Worm (Caenorhabditis elegans) whole organism, late embryonic: Measurements from ENCODE around the gene W02G9.3.

ENCODE experiments used
- C38D4.7 ChIP-seq: fragments of 200-800 bp; sonication (Bioruptor generic); optimal IDR thresholded peaks from 2 replicates; lab custom pipeline; 2018; ENCODE audit warnings: mild to moderate bottlenecking, missing genetic modification characterization, moderate library complexity, missing compliant biosample characterization
- K02D7.2 ChIP-seq: sonication (generic microtip); optimal IDR thresholded peaks from 2 replicates; lab custom pipeline; 2017; ENCODE audit warnings: mild to moderate bottlenecking, missing genetic modification characterization, missing compliant biosample characterization
- T23F11.4 ChIP-seq: fragments of 200-800 bp; sonication (Bioruptor generic); optimal IDR thresholded peaks from 2 replicates; lab custom pipeline; 2018; ENCODE audit warnings: mild to moderate bottlenecking, missing genetic modification characterization, missing compliant biosample characterization
- Y22D7AL.16 ChIP-seq: sonication (generic microtip); optimal IDR thresholded peaks from 2 replicates; lab custom pipeline; 2016; ENCODE audit warnings: missing genetic modification characterization, missing compliant biosample characterization
- ahr-1 ChIP-seq: sonication (generic microtip); optimal IDR thresholded peaks from 2 replicates; lab custom pipeline; 2016; ENCODE audit warnings: missing genetic modification characterization, missing compliant biosample characterization
- ama-1 ChIP-seq: fragments of 150-350 bp; optimal IDR thresholded peaks from 2 replicates; lab custom pipeline; 2014
- ceh-14 ChIP-seq: sonication (generic microtip); optimal IDR thresholded peaks from 2 replicates; lab custom pipeline; 2016; ENCODE audit warnings: missing genotype, missing genetic modification characterization, missing compliant biosample characterization
- ceh-18 ChIP-seq: sonication (generic microtip); optimal IDR thresholded peaks from 2 replicates; lab custom pipeline; 2016; ENCODE audit warnings: missing genetic modification characterization, missing compliant biosample characterization
- ceh-19 ChIP-seq: fragments of 200-800 bp; sonication (Bioruptor generic); optimal IDR thresholded peaks from 2 replicates; lab custom pipeline; 2018; ENCODE audit warnings: mild to moderate bottlenecking, missing genetic modification characterization, missing compliant biosample characterization
- ceh-2 ChIP-seq: sonication (generic microtip); optimal IDR thresholded peaks from 2 replicates; lab custom pipeline; 2016; ENCODE audit warnings: missing genotype, missing genetic modification characterization, missing compliant biosample characterization
- ceh-22 ChIP-seq: sonication (generic microtip); optimal IDR thresholded peaks from 2 replicates; lab custom pipeline; 2017; ENCODE audit warnings: missing biosample characterization, missing genetic modification characterization
- ceh-24 ChIP-seq: sonication (generic microtip); optimal IDR thresholded peaks from 2 replicates; lab custom pipeline; 2016; ENCODE audit warnings: mild to moderate bottlenecking, missing genetic modification characterization, missing compliant biosample characterization
- ceh-30 ChIP-seq: fragments of 150-350 bp; optimal IDR thresholded peaks from 2 replicates; lab custom pipeline; 2014; ENCODE audit warnings: missing biosample characterization, missing genetic modification characterization
- ceh-31 ChIP-seq: sonication (generic microtip); optimal IDR thresholded peaks from 2 replicates; lab custom pipeline; 2016; ENCODE audit warnings: missing genetic modification characterization, missing compliant biosample characterization
- ceh-45 ChIP-seq: fragments of 200-800 bp; sonication (Bioruptor generic); IDR thresholded peaks from 2 replicates; pipeline ENCODE4 v1.3.6; 2022; ENCODE audit warnings: missing genetic modification reagents, missing genetic modification characterization, missing compliant biosample characterization
- ceh-6 ChIP-seq: fragments of 200-800 bp; sonication (Bioruptor generic); optimal IDR thresholded peaks from 2 replicates; lab custom pipeline; 2018; ENCODE audit warnings: mild to moderate bottlenecking, missing genetic modification characterization, missing compliant biosample characterization
- ceh-9 ChIP-seq: sonication (generic microtip); optimal IDR thresholded peaks from 2 replicates; lab custom pipeline; 2016; ENCODE audit warnings: mild to moderate bottlenecking, missing genetic modification characterization, inconsistent platforms, missing compliant biosample characterization
- dmd-4 ChIP-seq: sonication (generic microtip); optimal IDR thresholded peaks from 2 replicates; lab custom pipeline; 2016; ENCODE audit warnings: borderline replicate concordance, missing genetic modification characterization, missing compliant biosample characterization
- dve-1 ChIP-seq: sonication (generic microtip); optimal IDR thresholded peaks from 2 replicates; lab custom pipeline; 2017; ENCODE audit warnings: antibody characterized with exemption, mild to moderate bottlenecking, missing genetic modification characterization, missing compliant biosample characterization
- elt-2 ChIP-seq: sonication (generic microtip); optimal IDR thresholded peaks from 2 replicates; lab custom pipeline; 2016; ENCODE audit warnings: missing genetic modification reagents, missing genetic modification characterization, missing compliant biosample characterization
- elt-4 ChIP-seq: sonication (generic microtip); optimal IDR thresholded peaks from 2 replicates; lab custom pipeline; 2016; ENCODE audit warnings: missing genetic modification characterization, missing compliant biosample characterization
- ets-4 ChIP-seq: sonication (generic microtip); optimal IDR thresholded peaks from 2 replicates; lab custom pipeline; 2016; ENCODE audit warnings: missing genetic modification characterization, missing compliant biosample characterization
- eyg-1 ChIP-seq: sonication (generic microtip); optimal IDR thresholded peaks from 2 replicates; lab custom pipeline; 2016; ENCODE audit warnings: missing genotype, missing genetic modification characterization, missing compliant biosample characterization
- fkh-10 ChIP-seq: fragments of 150-350 bp; optimal IDR thresholded peaks from 2 replicates; lab custom pipeline; 2014; ENCODE audit warnings: missing biosample characterization, missing genetic modification reagents, missing genetic modification characterization
- fkh-6 ChIP-seq: sonication (generic microtip); optimal IDR thresholded peaks from 2 replicates; lab custom pipeline; 2016; ENCODE audit warnings: missing genetic modification characterization, missing compliant biosample characterization
- gmeb-2 ChIP-seq: sonication (generic microtip); optimal IDR thresholded peaks from 2 replicates; lab custom pipeline; 2016; ENCODE audit warnings: missing genetic modification characterization, inconsistent platforms, missing compliant biosample characterization
- hlh-13 ChIP-seq: fragments of 200-800 bp; sonication (Bioruptor generic); optimal IDR thresholded peaks from 2 replicates; lab custom pipeline; 2018; ENCODE audit warnings: mild to moderate bottlenecking, missing genetic modification characterization, missing compliant biosample characterization
- hlh-15 ChIP-seq: sonication (generic microtip); optimal IDR thresholded peaks from 2 replicates; lab custom pipeline; 2016; ENCODE audit warnings: missing genetic modification characterization, missing compliant biosample characterization
- hlh-30 ChIP-seq: sonication (generic microtip); optimal IDR thresholded peaks from 2 replicates; lab custom pipeline; 2017; ENCODE audit warnings: antibody characterized with exemption, missing genetic modification characterization, missing compliant biosample characterization; ENCODE audit not compliant: insufficient read depth
- hlh-6 ChIP-seq: sonication (generic microtip); optimal IDR thresholded peaks from 2 replicates; lab custom pipeline; 2016; ENCODE audit warnings: missing genotype, missing genetic modification characterization, missing compliant biosample characterization
- hlh-8 ChIP-seq: sonication (generic microtip); optimal IDR thresholded peaks from 2 replicates; lab custom pipeline; 2016; ENCODE audit warnings: missing genotype, missing genetic modification characterization, missing compliant biosample characterization
- lim-6 ChIP-seq: sonication (generic microtip); optimal IDR thresholded peaks from 2 replicates; lab custom pipeline; 2016; ENCODE audit warnings: missing genetic modification characterization, missing compliant biosample characterization
- lin-11 ChIP-seq: fragments of 200-800 bp; sonication (Bioruptor generic); optimal IDR thresholded peaks from 2 replicates; lab custom pipeline; 2018; ENCODE audit warnings: mild to moderate bottlenecking, missing genetic modification characterization, missing compliant biosample characterization
- madf-2 ChIP-seq: sonication (generic microtip); optimal IDR thresholded peaks from 2 replicates; lab custom pipeline; 2017; ENCODE audit warnings: missing genetic modification characterization, missing compliant biosample characterization
- nhr-11 ChIP-seq: fragments of 150-350 bp; optimal IDR thresholded peaks from 2 replicates; lab custom pipeline; 2014; ENCODE audit warnings: missing biosample characterization, missing genetic modification characterization
- nhr-232 ChIP-seq: sonication (generic microtip); optimal IDR thresholded peaks from 2 replicates; lab custom pipeline; 2016; ENCODE audit warnings: missing genetic modification characterization, missing compliant biosample characterization
- npax-4 ChIP-seq: sonication (generic microtip); optimal IDR thresholded peaks from 2 replicates; lab custom pipeline; 2016; ENCODE audit warnings: missing genetic modification characterization, missing compliant biosample characterization
- odd-2 ChIP-seq: sonication (generic microtip); optimal IDR thresholded peaks from 2 replicates; lab custom pipeline; 2017; ENCODE audit warnings: antibody characterized with exemption, mild to moderate bottlenecking, missing genetic modification characterization, missing compliant biosample characterization
- pag-3 ChIP-seq: sonication (generic microtip); optimal IDR thresholded peaks from 2 replicates; lab custom pipeline; 2016; ENCODE audit warnings: missing compliant biosample characterization, missing genetic modification characterization, borderline replicate concordance
- pax-1 ChIP-seq: fragments of 150-350 bp; optimal IDR thresholded peaks from 2 replicates; lab custom pipeline; 2014; ENCODE audit warnings: missing biosample characterization, missing genetic modification characterization
- pha-2 ChIP-seq: sonication (generic microtip); optimal IDR thresholded peaks from 2 replicates; lab custom pipeline; 2017; ENCODE audit warnings: mild to moderate bottlenecking, missing genetic modification characterization, missing compliant biosample characterization
- pha-4 ChIP-seq: fragments of 150-350 bp; optimal IDR thresholded peaks from 2 replicates; lab custom pipeline; 2018; ENCODE audit warnings: missing biosample characterization, missing genetic modification reagents, missing genetic modification characterization
- pqm-1 ChIP-seq: sonication (generic microtip); optimal IDR thresholded peaks from 2 replicates; lab custom pipeline; 2016; ENCODE audit warnings: missing genetic modification characterization, missing compliant biosample characterization
- pros-1 ChIP-seq: fragments of 150-350 bp; optimal IDR thresholded peaks from 2 replicates; lab custom pipeline; 2014; ENCODE audit warnings: missing biosample characterization, missing genetic modification reagents, missing genetic modification characterization
- ref-2 ChIP-seq: sonication (generic microtip); optimal IDR thresholded peaks from 2 replicates; lab custom pipeline; 2016; ENCODE audit warnings: missing genetic modification characterization, missing compliant biosample characterization
- sdc-2 ChIP-seq: sonication (generic microtip); optimal IDR thresholded peaks from 2 replicates; lab custom pipeline; 2016; ENCODE audit warnings: missing genotype, missing genetic modification characterization, missing compliant biosample characterization
- sox-2 ChIP-seq: fragments of 200-800 bp; sonication (Bioruptor generic); IDR thresholded peaks from 2 replicates; pipeline ENCODE4 v1.3.6; 2022; ENCODE audit warnings: missing genetic modification reagents, missing genetic modification characterization, missing compliant biosample characterization
- syd-9 ChIP-seq: sonication (generic microtip); optimal IDR thresholded peaks from 2 replicates; lab custom pipeline; 2016; ENCODE audit warnings: mild to moderate bottlenecking, missing genetic modification characterization, moderate library complexity, missing compliant biosample characterization
- tbx-2 ChIP-seq: sonication (generic microtip); optimal IDR thresholded peaks from 2 replicates; lab custom pipeline; 2016; ENCODE audit warnings: missing genetic modification characterization, missing compliant biosample characterization
- tbx-7 ChIP-seq: sonication (generic microtip); optimal IDR thresholded peaks from 2 replicates; lab custom pipeline; 2016; ENCODE audit warnings: missing genotype, missing genetic modification characterization, missing compliant biosample characterization
- unc-3 ChIP-seq, 2 experiments: fragments of 200-800 bp in 1 of 2; sonication (Bioruptor generic) in 1 of 2; sonication (generic microtip) in 1 of 2; conservative IDR thresholded peaks in 1 of 2; optimal IDR thresholded peaks in 1 of 2; 2 replicates each; pipeline versions ENCODE4 v1.3.6 to Lab custom; 2016 to 2022; ENCODE audit warnings: missing compliant biosample characterization in 2 of 2, missing genetic modification characterization in 2 of 2, missing genetic modification reagents in 1 of 2
- unc-55 ChIP-seq: sonication (generic microtip); optimal IDR thresholded peaks from 2 replicates; lab custom pipeline; 2017; ENCODE audit warnings: missing biosample characterization, missing genetic modification reagents, missing genetic modification characterization
- unc-86 ChIP-seq: sonication (generic microtip); optimal IDR thresholded peaks from 2 replicates; lab custom pipeline; 2016; ENCODE audit warnings: missing genetic modification characterization, missing compliant biosample characterization
- ztf-16 ChIP-seq: sonication (generic microtip); optimal IDR thresholded peaks from 2 replicates; lab custom pipeline; 2017; ENCODE audit warnings: missing genetic modification characterization, missing compliant biosample characterization

W02G9.3 gene

DNA sequence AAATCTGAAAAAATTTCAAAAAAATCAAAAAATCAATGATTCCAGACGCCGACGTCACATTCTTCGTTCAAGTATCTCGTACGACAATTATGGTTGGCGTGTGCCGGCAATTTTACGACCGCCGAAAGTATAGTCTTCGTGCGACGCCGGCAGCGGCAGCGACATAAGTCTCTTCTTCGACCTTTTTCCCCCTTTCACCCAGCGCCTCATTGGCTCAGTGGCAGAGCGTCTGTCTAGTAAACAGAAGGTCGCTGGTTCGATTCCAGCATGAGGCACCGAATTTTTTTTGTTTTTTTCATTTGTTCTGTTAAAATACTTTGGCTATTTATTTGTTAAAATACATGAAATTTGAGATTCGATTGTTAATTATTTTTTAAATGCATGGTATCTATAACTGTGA is 1.0 kb downstream of the W02G9.3 start:
- TF ChIP-seq sox-2 (GFP tag; lab: Robert Waterston, UW) (no peak; the same call in 1 of the 2 replicates), pag-3 (tag; lab: Kevin White, UChicago) (no peak), Y22D7AL.16 (tag; lab: Kevin White, UChicago) (no peak), ceh-30 (tag; lab: Kevin White, UChicago) (no peak), ets-4 (tag; lab: Kevin White, UChicago) (no peak), dmd-4 (no peak), fkh-6 (tag; lab: Kevin White, UChicago) (peak; percentile 51), ceh-31 (tag; lab: Kevin White, UChicago) (peak; percentile 15), madf-2 (tag; lab: Kevin White, UChicago) (no peak), ceh-9 (tag; lab: Kevin White, UChicago) (no peak), dve-1 (tag; lab: Kevin White, UChicago) (no peak), T23F11.4 (GFP tag; lab: Kevin White, UChicago) (peak; percentile 48), ceh-22 (tag; lab: Kevin White, UChicago) (no peak), ceh-14 (tag; lab: Kevin White, UChicago) (peak; percentile 25), odd-2 (tag; lab: Kevin White, UChicago) (no peak), lim-6 (tag; lab: Kevin White, UChicago) (peak; percentile 29), pha-2 (tag; lab: Kevin White, UChicago) (no peak), ahr-1 (tag; lab: Kevin White, UChicago) (peak; percentile 41), sdc-2 (tag; lab: Kevin White, UChicago) (peak; percentile 58), nhr-232 (tag; lab: Kevin White, UChicago) (peak; percentile 73), ceh-19 (GFP tag; lab: Kevin White, UChicago) (peak; percentile 38), npax-4 (tag; lab: Kevin White, UChicago) (no peak), unc-55 (GFP tag; lab: Kevin White, UChicago) (no peak), hlh-6 (tag; lab: Kevin White, UChicago) (peak; percentile 45), pros-1 (tag; lab: Kevin White, UChicago) (no peak), K02D7.2 (tag; lab: Kevin White, UChicago) (no peak), nhr-11 (tag; lab: Kevin White, UChicago) (no peak), ceh-45 (GFP tag; lab: Robert Waterston, UW) (no peak), fkh-10 (GFP tag; lab: Kevin White, UChicago) (no peak), ceh-6 (peak; percentile 26), C38D4.7 (GFP tag; lab: Kevin White, UChicago) (peak; percentile 61), hlh-30 (tag; lab: Kevin White, UChicago) (no peak), ama-1 (no peak), pax-1 (no peak), unc-3 (GFP tag; conservative IDR thresholded peaks at IDR 0.05; lab: Robert Waterston, UW) (no peak), unc-3 (tag; optimal IDR thresholded peaks at IDR 0.05; lab: Kevin White, UChicago) (peak; percentile 23), ztf-16 (tag; lab: Kevin White, UChicago) (peak; percentile 5), ceh-18 (tag; lab: Kevin White, UChicago) (peak; percentile 7), gmeb-2 (tag; lab: Kevin White, UChicago) (peak; percentile 69), ceh-2 (tag; lab: Kevin White, UChicago) (peak; percentile 23), syd-9 (no peak), tbx-2 (peak; percentile 11), lin-11 (tag; lab: Kevin White, UChicago) (peak; percentile 27), pqm-1 (tag; lab: Kevin White, UChicago) (no peak), unc-86 (peak; percentile 35), pha-4 (no peak), eyg-1 (tag; lab: Kevin White, UChicago) (no peak), ceh-24 (tag; lab: Kevin White, UChicago) (no peak), elt-2 (peak; percentile 62), hlh-8 (tag; lab: Kevin White, UChicago) (no peak), hlh-15 (tag; lab: Kevin White, UChicago) (no peak), ref-2 (tag; lab: Kevin White, UChicago) (peak; percentile 39), elt-4 (tag; lab: Kevin White, UChicago) (no peak), tbx-7 (tag; lab: Kevin White, UChicago) (no peak), hlh-13 (GFP tag; lab: Kevin White, UChicago) (no peak)
